Worm (Caenorhabditis elegans): ENCODE results near the gene C50D2.6.
A peak's percentile ranks its signal among the peaks of the same experiment; 100 is the strongest.

C50D2.6 gene

ce11 chrII:84134-84533 is at the start of gene C50D2.6:
TSS of gene C50D2.6 (plus strand) at chrII:84434.
- no peak for TF ChIP-seq ham-2 (GFP tag; optimal IDR thresholded peaks at IDR 0.05)
- TF ChIP-seq flh-1 (GFP tag; optimal IDR thresholded peaks at IDR 0.05) = no peak
- TF ChIP-seq ceh-39 (tag; optimal IDR thresholded peaks at IDR 0.05) = no peak
- TF ChIP-seq unc-62 (GFP tag; optimal IDR thresholded peaks at IDR 0.05) = no peak
- no peak for TF ChIP-seq nhr-28 (tag; optimal IDR thresholded peaks at IDR 0.05)
- no peak for TF ChIP-seq zip-8 (tag; optimal IDR thresholded peaks at IDR 0.05)
- no peak for TF ChIP-seq blmp-1 (tag; optimal IDR thresholded peaks at IDR 0.05)
- TF ChIP-seq nhr-76 (tag; optimal IDR thresholded peaks at IDR 0.05) = no peak
- no peak for TF ChIP-seq ceh-83 (GFP tag; optimal IDR thresholded peaks at IDR 0.05)

ce11 chrII:37213-37612 is 47.0 kb upstream of the C50D2.6 start, which contains the start of gene F23F1.6:
TSS of gene F23F1.6 (minus strand) at chrII:37313.
- TF ChIP-seq nhr-12 (tag; optimal IDR thresholded peaks at IDR 0.05) (no peak), pha-4 (tag; optimal IDR thresholded peaks at IDR 0.05) (no peak), nhr-2 (tag; optimal IDR thresholded peaks at IDR 0.05) (no peak), mab-5 (tag; optimal IDR thresholded peaks at IDR 0.05) (no peak), sptf-1 (tag; optimal IDR thresholded peaks at IDR 0.05) (no peak), ceh-83 (GFP tag; optimal IDR thresholded peaks at IDR 0.05) (no peak), lin-13 (tag; optimal IDR thresholded peaks at IDR 0.05) (no peak), ham-2 (GFP tag; optimal IDR thresholded peaks at IDR 0.05) (no peak), ceh-39 (tag; optimal IDR thresholded peaks at IDR 0.05) (no peak), ces-1 (GFP tag; optimal IDR thresholded peaks at IDR 0.05) (no peak), ztf-11 (tag; optimal IDR thresholded peaks at IDR 0.05) (no peak), nhr-28 (tag; optimal IDR thresholded peaks at IDR 0.05) (no peak), nhr-237 (tag; optimal IDR thresholded peaks at IDR 0.05) (no peak), elt-1 (tag; optimal IDR thresholded peaks at IDR 0.05; ENCODE audit: borderline replicate concordance, insufficient read depth) (no peak), blmp-1 (tag; optimal IDR thresholded peaks at IDR 0.05) (no peak), M03D4.4 (tag; optimal IDR thresholded peaks at IDR 0.05) (no peak)

ce11 chrII:39437-39836 is 44.8 kb upstream of the C50D2.6 start, which contains the start of gene spp-24:
TSS of gene spp-24 (minus strand) at chrII:39537.
- TF ChIP-seq ceh-43 (GFP tag; optimal IDR thresholded peaks at IDR 0.05) (no peak), mab-5 (tag; optimal IDR thresholded peaks at IDR 0.05) (no peak), blmp-1 (tag; optimal IDR thresholded peaks at IDR 0.05) (no peak), nhr-237 (tag; optimal IDR thresholded peaks at IDR 0.05) (no peak), cnd-1 (tag; optimal IDR thresholded peaks at IDR 0.05) (no peak), flh-1 (GFP tag; optimal IDR thresholded peaks at IDR 0.05) (no peak), lin-13 (tag; optimal IDR thresholded peaks at IDR 0.05) (no peak), ces-1 (GFP tag; optimal IDR thresholded peaks at IDR 0.05) (no peak)

- TF ChIP-seq cnd-1 (tag; optimal IDR thresholded peaks at IDR 0.05) = no peak
- no peak for TF ChIP-seq nhr-12 (tag; optimal IDR thresholded peaks at IDR 0.05)
- TF ChIP-seq blmp-1 (tag; optimal IDR thresholded peaks at IDR 0.05) = no peak
- TF ChIP-seq lsy-2 (tag; optimal IDR thresholded peaks at IDR 0.05) = no peak
- no peak for TF ChIP-seq nhr-28 (tag; optimal IDR thresholded peaks at IDR 0.05)
- TF ChIP-seq nhr-2 (tag; optimal IDR thresholded peaks at IDR 0.05) = no peak
These were observed 42.3 kb upstream of the C50D2.6 start, which contains the start of gene F23F1.10 for ce11 chrII:41914-42313. TSS of gene F23F1.10 (minus strand) at chrII:41982.

- TF ChIP-seq lin-32 (GFP tag; optimal IDR thresholded peaks at IDR 0.05) = no peak
- no peak for TF ChIP-seq M03D4.4 (tag; optimal IDR thresholded peaks at IDR 0.05)
- peak; percentile 90 for TF ChIP-seq ces-1 (GFP tag; optimal IDR thresholded peaks at IDR 0.05)
- TF ChIP-seq ceh-39 (tag; optimal IDR thresholded peaks at IDR 0.05) = no peak
- TF ChIP-seq lin-13 (tag; optimal IDR thresholded peaks at IDR 0.05) = peak; percentile 50
- no peak for TF ChIP-seq zip-8 (tag; optimal IDR thresholded peaks at IDR 0.05)
- TF ChIP-seq cnd-1 (tag; optimal IDR thresholded peaks at IDR 0.05) = no peak
- TF ChIP-seq tbx-8 (GFP tag; optimal IDR thresholded peaks at IDR 0.05) = no peak
- peak; percentile 74 for TF ChIP-seq pha-4 (tag; optimal IDR thresholded peaks at IDR 0.05)
- no peak for TF ChIP-seq sptf-1 (tag; optimal IDR thresholded peaks at IDR 0.05)
- peak; percentile 66 for TF ChIP-seq mep-1 (tag; optimal IDR thresholded peaks at IDR 0.05)
- peak; percentile 51 for TF ChIP-seq nhr-237 (tag; optimal IDR thresholded peaks at IDR 0.05)
- no peak for TF ChIP-seq bed-3 (GFP tag; optimal IDR thresholded peaks at IDR 0.05)
- TF ChIP-seq unc-120 (tag; optimal IDR thresholded peaks at IDR 0.05; ENCODE audit: poor library complexity, severe bottlenecking) = no peak
- peak; percentile 57 for TF ChIP-seq lsy-2 (tag; optimal IDR thresholded peaks at IDR 0.05)
These were observed 40.6 kb upstream of the C50D2.6 start, which contains the start of gene nfyc-1 for ce11 chrII:43640-44039. TSS of gene nfyc-1 (plus strand) at chrII:43907.

- TF ChIP-seq hlh-1 (tag; optimal IDR thresholded peaks at IDR 0.05) (no peak), mls-2 (tag; optimal IDR thresholded peaks at IDR 0.05) (no peak)
These were observed 39.5 kb upstream of the C50D2.6 start, which contains the start of gene rpoa-49 for ce11 chrII:44740-45139. TSS of gene rpoa-49 (plus strand) at chrII:45040.
